1 fruit fly cellular context compared by ENCODE assay signal in the genomic region with DNA sequence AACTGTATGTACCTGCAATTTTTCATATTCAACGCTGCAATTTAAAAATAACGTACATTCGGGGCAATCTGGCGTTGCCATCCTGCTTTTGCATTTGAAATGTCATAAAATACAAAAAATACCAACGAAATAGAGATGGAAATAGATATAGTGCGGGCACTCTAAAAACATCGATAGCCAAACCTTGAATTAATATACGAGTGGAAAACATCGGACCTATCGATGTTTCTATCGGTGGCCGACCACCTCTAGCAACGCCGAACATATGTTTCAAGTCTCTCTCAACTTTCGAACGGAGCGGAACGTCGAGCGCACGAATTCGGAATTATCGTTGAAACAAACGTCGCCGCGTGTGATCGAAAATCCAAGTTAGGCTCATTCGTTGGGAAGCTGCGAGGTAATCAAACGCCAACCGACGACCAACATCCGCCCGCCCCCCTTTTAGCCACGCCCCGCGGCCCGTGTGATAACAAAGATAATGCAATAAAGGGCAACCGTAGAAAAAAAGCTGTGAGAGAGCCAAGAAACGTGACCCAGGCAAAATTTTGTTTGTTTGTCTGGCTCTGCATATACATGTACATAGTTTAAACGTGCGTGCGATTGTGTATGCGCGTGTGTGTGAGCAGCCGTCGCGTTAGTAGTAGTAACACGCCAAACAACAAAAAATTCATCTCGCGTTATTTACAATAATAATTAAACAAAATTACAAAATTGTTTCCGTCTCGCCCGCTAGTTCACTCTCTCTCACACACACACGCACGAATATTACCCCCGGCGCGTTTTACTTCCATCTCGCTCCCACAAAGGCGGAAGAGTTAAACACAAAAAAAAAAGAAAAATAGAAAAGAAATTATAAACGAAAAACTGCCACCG.
A peak's percentile ranks its signal among the peaks of the same experiment; 100 is the strongest.
TF ChIP-seq lines count a peak whose summit lies in the region.

A gene (plus strand): TSS at position 270 of the 873 bp plus-strand sequence.

TF ChIP-seq in whole organism, embryonic, 481 proteins besides CTCF, POLR2A, EP300 and RAD21 (continued from another document):
- TF ChIP-seq CG2116 (GFP tag; optimal IDR thresholded peaks at IDR 0.05; lab: Kevin White, UChicago) = peak; percentile 71
- peak; percentile 14 for TF ChIP-seq CG15269 (tag; optimal IDR thresholded peaks at IDR 0.05; lab: Kevin White, UChicago)
- no peak for TF ChIP-seq CG10431 (GFP tag; optimal IDR thresholded peaks at IDR 0.05; lab: Kevin White, UChicago)
- TF ChIP-seq ci (GFP tag; IDR thresholded peaks at IDR 0.05; lab: Robert Waterston, UW) = no peak
- TF ChIP-seq pros (GFP tag; optimal IDR thresholded peaks at IDR 0.05; lab: Kevin White, UChicago) = peak; percentile 47
- no peak for TF ChIP-seq CG4424 (GFP tag; optimal IDR thresholded peaks at IDR 0.05; lab: Kevin White, UChicago)
- TF ChIP-seq Nf-YB (GFP tag; optimal IDR thresholded peaks at IDR 0.05; lab: Kevin White, UChicago) = no peak
- peak; percentile 6 for TF ChIP-seq TFAM (GFP tag; optimal IDR thresholded peaks at IDR 0.05; lab: Kevin White, UChicago)
- TF ChIP-seq CG11093 (GFP tag; IDR thresholded peaks at IDR 0.05; lab: Robert Waterston, UW) = no peak
- no peak for TF ChIP-seq CG15696 (tag; optimal IDR thresholded peaks at IDR 0.05; lab: Kevin White, UChicago)
- peak; percentile 8 for TF ChIP-seq slp2 (GFP tag; optimal IDR thresholded peaks at IDR 0.05; lab: Kevin White, UChicago)
- peak; percentile 12 for TF ChIP-seq odd (GFP tag; optimal IDR thresholded peaks at IDR 0.05; lab: Kevin White, UChicago)
- TF ChIP-seq D (optimal IDR thresholded peaks at IDR 0.05; lab: Kevin White, UChicago) = peak; percentile 63
- TF ChIP-seq D (GFP tag; optimal IDR thresholded peaks at IDR 0.05; lab: Kevin White, UChicago) = no peak
- TF ChIP-seq sd (tag; optimal IDR thresholded peaks at IDR 0.05; lab: Kevin White, UChicago) = peak; percentile 25
- no peak for TF ChIP-seq CG13775 (GFP tag; optimal IDR thresholded peaks at IDR 0.05; lab: Kevin White, UChicago)
- TF ChIP-seq hth (optimal IDR thresholded peaks at IDR 0.05; lab: Kevin White, UChicago) = no peak
- peak; percentile 14 for TF ChIP-seq nau (GFP tag; optimal IDR thresholded peaks at IDR 0.05; lab: Kevin White, UChicago)
- peak; percentile 54 for TF ChIP-seq CG11504 (tag; optimal IDR thresholded peaks at IDR 0.05; lab: Kevin White, UChicago)
- peak; percentile 67 for TF ChIP-seq Sin3A (optimal IDR thresholded peaks at IDR 0.05; lab: Kevin White, UChicago)
- no peak for TF ChIP-seq shn (GFP tag; optimal IDR thresholded peaks at IDR 0.05; lab: Kevin White, UChicago)
- TF ChIP-seq CG17359 (tag; optimal IDR thresholded peaks at IDR 0.05; lab: Kevin White, UChicago) = peak; percentile 73
- TF ChIP-seq en (GFP tag; optimal IDR thresholded peaks at IDR 0.05; lab: Kevin White, UChicago) = no peak
- TF ChIP-seq Fer3 (tag; optimal IDR thresholded peaks at IDR 0.05; lab: Kevin White, UChicago) = no peak
- peak; percentile 3 for TF ChIP-seq CG30020 (tag; optimal IDR thresholded peaks at IDR 0.05; lab: Kevin White, UChicago)
- peak; percentile 84 for TF ChIP-seq CG9797 (GFP tag; optimal IDR thresholded peaks at IDR 0.05; lab: Kevin White, UChicago)
- TF ChIP-seq CG12659 (GFP tag; optimal IDR thresholded peaks at IDR 0.05; lab: Kevin White, UChicago) = peak; percentile 41
- TF ChIP-seq CG8281 (tag; optimal IDR thresholded peaks at IDR 0.05; lab: Kevin White, UChicago) = no peak
- TF ChIP-seq lilli (GFP tag; optimal IDR thresholded peaks at IDR 0.05; lab: Kevin White, UChicago) = no peak
- TF ChIP-seq Sry-δ (GFP tag; optimal IDR thresholded peaks at IDR 0.05; lab: Kevin White, UChicago) = peak; percentile 100
- peak; percentile 42 for TF ChIP-seq Nf-YC (tag; optimal IDR thresholded peaks at IDR 0.05; lab: Kevin White, UChicago)
- TF ChIP-seq CG13296 (GFP tag; optimal IDR thresholded peaks at IDR 0.05; lab: Kevin White, UChicago) = peak; percentile 47
- TF ChIP-seq CG12236 (GFP tag; optimal IDR thresholded peaks at IDR 0.05; lab: Kevin White, UChicago) = no peak
- peak; percentile 29 for TF ChIP-seq repo (GFP tag; optimal IDR thresholded peaks at IDR 0.05; lab: Kevin White, UChicago)
- TF ChIP-seq CG2120 (GFP tag; optimal IDR thresholded peaks at IDR 0.05; lab: Kevin White, UChicago) = no peak
- TF ChIP-seq CG3995 (GFP tag; optimal IDR thresholded peaks at IDR 0.05; lab: Kevin White, UChicago) = peak; percentile 57
- TF ChIP-seq CG18619 (GFP tag; optimal IDR thresholded peaks at IDR 0.05; lab: Kevin White, UChicago) = no peak
- no peak for TF ChIP-seq CG8944 (GFP tag; optimal IDR thresholded peaks at IDR 0.05; lab: Kevin White, UChicago)
- no peak for TF ChIP-seq CG15479 (GFP tag; optimal IDR thresholded peaks at IDR 0.05; lab: Kevin White, UChicago)
